Worm (Caenorhabditis elegans): ENCODE measurements around the gene Y57G11B.5.

DNA sequence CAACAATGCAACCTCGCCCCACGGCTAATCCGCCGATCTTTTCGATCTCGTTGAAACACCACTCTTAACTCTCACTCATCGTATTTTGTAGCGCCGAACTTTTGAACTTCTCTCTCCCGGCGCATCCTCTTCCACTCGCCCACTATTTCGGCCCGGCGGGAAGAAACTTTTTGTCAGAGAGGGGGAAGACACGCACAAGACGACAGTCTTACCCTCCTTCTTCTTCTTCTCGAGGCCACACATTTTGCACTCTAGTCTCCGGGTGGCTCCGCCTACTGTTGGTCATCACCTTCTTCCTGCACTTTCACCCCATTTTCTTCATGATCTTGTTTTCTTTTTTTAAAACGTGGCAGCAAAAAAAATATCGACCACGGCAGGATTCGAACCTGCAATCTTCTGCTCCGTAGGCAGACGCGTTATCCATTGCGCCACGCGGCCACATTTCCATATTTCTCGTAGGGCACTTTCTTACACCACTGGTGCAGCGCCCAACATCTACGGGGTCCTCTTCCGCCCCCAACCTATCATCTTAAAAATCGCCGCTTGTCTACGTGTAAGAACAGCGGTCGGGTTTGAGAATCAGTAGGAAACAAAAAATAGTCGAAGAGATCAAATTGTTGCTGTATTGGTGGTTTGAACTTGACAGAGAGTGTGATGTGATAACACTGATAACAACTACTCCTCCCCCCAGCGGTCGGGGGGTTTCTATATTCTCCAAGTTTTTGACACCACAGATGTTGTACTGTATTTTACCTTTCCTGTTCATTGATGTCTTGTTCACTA lies 36.5 kb downstream of the Y57G11B.5 start:
- TF ChIP-seq hlh-15 (tag; optimal IDR thresholded peaks at IDR 0.05) (no peak), unc-55 (GFP tag; optimal IDR thresholded peaks at IDR 0.05) (peak; percentile 10), unc-42 (tag; optimal IDR thresholded peaks at IDR 0.05) (no peak), nhr-11 (tag; optimal IDR thresholded peaks at IDR 0.05) (no peak)
